Worm (Caenorhabditis elegans) whole organism, late embryonic: ENCODE measurements around the gene metl-6.

Source experiments
- ceh-31 ChIP-seq: sonication (generic microtip); optimal IDR thresholded peaks from 2 replicates; lab custom pipeline; 2016; ENCODE audit warnings: missing genetic modification characterization, missing compliant biosample characterization
- eyg-1 ChIP-seq: sonication (generic microtip); optimal IDR thresholded peaks from 2 replicates; lab custom pipeline; 2016; ENCODE audit warnings: missing genotype, missing genetic modification characterization, missing compliant biosample characterization
- hlh-30 ChIP-seq: sonication (generic microtip); optimal IDR thresholded peaks from 2 replicates; lab custom pipeline; 2017; ENCODE audit warnings: antibody characterized with exemption, missing genetic modification characterization, missing compliant biosample characterization; ENCODE audit not compliant: insufficient read depth
- nfya-1 ChIP-seq: sonication (generic microtip); optimal IDR thresholded peaks from 2 replicates; lab custom pipeline; 2017; ENCODE audit warnings: missing genetic modification characterization, mild to moderate bottlenecking, missing compliant biosample characterization, antibody characterized with exemption, moderate library complexity
- nhr-11 ChIP-seq: fragments of 150-350 bp; optimal IDR thresholded peaks from 2 replicates; lab custom pipeline; 2014; ENCODE audit warnings: missing biosample characterization, missing genetic modification characterization
- nhr-232 ChIP-seq: sonication (generic microtip); optimal IDR thresholded peaks from 2 replicates; lab custom pipeline; 2016; ENCODE audit warnings: missing genetic modification characterization, missing compliant biosample characterization
- pha-2 ChIP-seq: sonication (generic microtip); optimal IDR thresholded peaks from 2 replicates; lab custom pipeline; 2017; ENCODE audit warnings: mild to moderate bottlenecking, missing genetic modification characterization, missing compliant biosample characterization
- pha-4 ChIP-seq: fragments of 150-350 bp; optimal IDR thresholded peaks from 2 replicates; lab custom pipeline; 2018; ENCODE audit warnings: missing biosample characterization, missing genetic modification reagents, missing genetic modification characterization
- unc-55 ChIP-seq: sonication (generic microtip); optimal IDR thresholded peaks from 2 replicates; lab custom pipeline; 2017; ENCODE audit warnings: missing biosample characterization, missing genetic modification reagents, missing genetic modification characterization

ce11 chrIII:3874492-3874891, 47.0 kb downstream of the metl-6 start:
- no peak for TF ChIP-seq pha-4
- no peak for TF ChIP-seq nhr-11
- TF ChIP-seq nfya-1 (tag; lab: Kevin White, UChicago), result no peak
- TF ChIP-seq hlh-30, result no peak
- TF ChIP-seq eyg-1 (tag; lab: Kevin White, UChicago), result no peak
- TF ChIP-seq nhr-232, result no peak
- no peak for TF ChIP-seq pha-2 (tag; lab: Kevin White, UChicago)
- TF ChIP-seq unc-55 (GFP tag; lab: Kevin White, UChicago), result no peak
- no peak for TF ChIP-seq ceh-31 (tag; lab: Kevin White, UChicago)
